Fruit fly (Drosophila melanogaster) whole organism, embryonic: Measurements from ENCODE around the gene lili.
A peak's percentile ranks its signal among the peaks of the same experiment; 100 is the strongest.

Experiments used
- ATbp ChIP-seq: fragments of 200-800 bp; sonication (Bioruptor generic); optimal IDR thresholded peaks from 2 replicates; lab custom pipeline; 2017; ENCODE audit warnings: missing biosample characterization, mild to moderate bottlenecking, missing genetic modification characterization, missing genetic modification reagents
- Abd-B ChIP-seq: fragments of 200-800 bp; sonication (Bioruptor generic); optimal IDR thresholded peaks from 2 replicates; lab custom pipeline; 2018; ENCODE audit warnings: missing biosample characterization, mild to moderate bottlenecking, missing genetic modification characterization, moderate library complexity
- Asciz ChIP-seq: fragments of 200-800 bp; sonication (Bioruptor generic); optimal IDR thresholded peaks from 2 replicates; lab custom pipeline; 2017; ENCODE audit warnings: missing biosample characterization, mild to moderate bottlenecking, missing genetic modification characterization, missing genetic modification reagents
- Bgb ChIP-seq: fragments of 200-800 bp; sonication (Bioruptor generic); IDR thresholded peaks from 2 replicates; pipeline ENCODE4 v1.3.6; 2022; ENCODE audit warnings: missing biosample characterization, missing genetic modification characterization; ENCODE audit not compliant: partially characterized antibody
- Blimp-1 ChIP-seq: fragments of 200-800 bp; sonication (Bioruptor generic); optimal IDR thresholded peaks from 3 replicates; lab custom pipeline; 2018; ENCODE audit warnings: missing biosample characterization, missing genetic modification characterization, mild to moderate bottlenecking, moderate library complexity, missing genetic modification reagents
- CG10147 ChIP-seq: fragments of 200-800 bp; sonication (Bioruptor generic); optimal IDR thresholded peaks from 2 replicates; lab custom pipeline; 2019; ENCODE audit warnings: missing biosample characterization, mild to moderate bottlenecking, missing genetic modification characterization, moderate library complexity
- CG12071 ChIP-seq: fragments of 200-800 bp; sonication (Bioruptor generic); optimal IDR thresholded peaks from 3 replicates; lab custom pipeline; 2018; ENCODE audit warnings: missing biosample characterization, mild to moderate bottlenecking, missing genetic modification characterization
- CG12104 ChIP-seq: fragments of 200-800 bp; sonication (Bioruptor generic); optimal IDR thresholded peaks from 3 replicates; lab custom pipeline; 2016; ENCODE audit warnings: missing biosample characterization, missing genetic modification characterization
- CG1647 ChIP-seq: fragments of 200-800 bp; sonication (Bioruptor generic); optimal IDR thresholded peaks from 3 replicates; lab custom pipeline; 2016; ENCODE audit warnings: missing biosample characterization, missing genetic modification characterization
- CG16863 ChIP-seq: fragments of 200-800 bp; sonication (Bioruptor generic); optimal IDR thresholded peaks from 3 replicates; lab custom pipeline; 2016; ENCODE audit warnings: missing biosample characterization, missing genetic modification characterization
- CG17328 ChIP-seq: fragments of 200-800 bp; sonication (Bioruptor generic); IDR thresholded peaks from 2 replicates; pipeline ENCODE4 v1.3.6; 2022; ENCODE audit warnings: missing biosample characterization, missing genetic modification characterization
- CG17802 ChIP-seq: fragments of 200-800 bp; sonication (Bioruptor generic); optimal IDR thresholded peaks from 2 replicates; lab custom pipeline; 2018; ENCODE audit warnings: missing biosample characterization, mild to moderate bottlenecking, missing genetic modification characterization, moderate library complexity
- CG1832 ChIP-seq: fragments of 200-800 bp; sonication (Bioruptor generic); optimal IDR thresholded peaks from 2 replicates; lab custom pipeline; 2017; ENCODE audit warnings: missing biosample characterization, mild to moderate bottlenecking, missing genetic modification characterization, inconsistent platforms
- CG2712 ChIP-seq: fragments of 200-800 bp; optimal IDR thresholded peaks from 3 replicates; lab custom pipeline; 2019; ENCODE audit warnings: missing biosample characterization, mild to moderate bottlenecking, missing genetic modification characterization, moderate library complexity
- CG3065 ChIP-seq: fragments of 200-800 bp; sonication (Bioruptor generic); optimal IDR thresholded peaks from 2 replicates; lab custom pipeline; 2016; ENCODE audit warnings: missing biosample characterization, missing genetic modification characterization
- CG6683 ChIP-seq: fragments of 200-800 bp; sonication (Bioruptor generic); optimal IDR thresholded peaks from 2 replicates; lab custom pipeline; 2017; ENCODE audit warnings: missing biosample characterization, mild to moderate bottlenecking, missing genetic modification characterization, missing genetic modification reagents
- CG6813 ChIP-seq: fragments of 200-800 bp; sonication (Bioruptor generic); optimal IDR thresholded peaks from 2 replicates; lab custom pipeline; 2017; ENCODE audit warnings: missing biosample characterization, missing genetic modification characterization, mild to moderate bottlenecking, moderate library complexity, missing genetic modification reagents
- CG7839 ChIP-seq: fragments of 200-800 bp; sonication (Bioruptor generic); optimal IDR thresholded peaks from 3 replicates; lab custom pipeline; 2018; ENCODE audit warnings: missing biosample characterization, mild to moderate bottlenecking, missing genetic modification characterization, moderate library complexity
- CG8290 ChIP-seq, 3 experiments: fragments of 200-800 bp; sonication (Bioruptor generic); optimal IDR thresholded peaks; 2 replicates each; lab custom pipeline; 2016 to 2019; ENCODE audit warnings: missing biosample characterization in 3 of 3, missing genetic modification characterization in 3 of 3, mild to moderate bottlenecking in 2 of 3, moderate library complexity in 1 of 3
- CG8924 ChIP-seq: fragments of 200-800 bp; optimal IDR thresholded peaks from 3 replicates; lab custom pipeline; 2019; ENCODE audit warnings: missing biosample characterization, mild to moderate bottlenecking, missing genetic modification characterization, moderate library complexity
- CG9817 ChIP-seq: fragments of 200-800 bp; sonication (Bioruptor generic); optimal IDR thresholded peaks from 2 replicates; lab custom pipeline; 2018; ENCODE audit warnings: missing biosample characterization, mild to moderate bottlenecking, missing genetic modification characterization, moderate library complexity
- CkIIα-i1 ChIP-seq: fragments of 200-800 bp; sonication (Bioruptor generic); IDR thresholded peaks from 2 replicates; pipeline ENCODE4 v1.3.6; 2022; ENCODE audit warnings: missing biosample characterization, missing genetic modification characterization
- CoRest ChIP-seq: fragments of 200-800 bp; sonication (Bioruptor generic); optimal IDR thresholded peaks from 3 replicates; lab custom pipeline; 2018; ENCODE audit warnings: missing biosample characterization, mild to moderate bottlenecking, missing genetic modification characterization, moderate library complexity
- D19A ChIP-seq: fragments of 200-800 bp; optimal IDR thresholded peaks from 3 replicates; lab custom pipeline; 2019; ENCODE audit warnings: missing biosample characterization, mild to moderate bottlenecking, missing genetic modification characterization, moderate library complexity
- D19B ChIP-seq: fragments of 200-800 bp; sonication (Bioruptor generic); optimal IDR thresholded peaks from 2 replicates; lab custom pipeline; 2017; ENCODE audit warnings: missing biosample characterization, mild to moderate bottlenecking, missing genetic modification characterization
- E2f1 ChIP-seq: fragments of 200-800 bp; sonication (Bioruptor generic); IDR thresholded peaks from 2 replicates; pipeline ENCODE4 v1.3.6; 2022; ENCODE audit warnings: missing biosample characterization, missing genetic modification characterization
- Elba2 ChIP-seq: fragments of 200-800 bp; sonication (Bioruptor generic); optimal IDR thresholded peaks from 3 replicates; lab custom pipeline; 2016; ENCODE audit warnings: missing biosample characterization, missing genetic modification characterization
- Ets65A ChIP-seq: fragments of 200-800 bp; sonication (Bioruptor generic); peaks from one replicate; lab custom pipeline; 2016; ENCODE audit warnings: missing biosample characterization, missing genetic modification characterization
- Hmr ChIP-seq: fragments of 200-800 bp; sonication (Bioruptor generic); optimal IDR thresholded peaks from 3 replicates; lab custom pipeline; 2017; ENCODE audit warnings: mild to moderate bottlenecking, missing biosample characterization, missing genetic modification reagents, missing genetic modification characterization
- Max ChIP-seq: fragments of 200-800 bp; sonication (Bioruptor generic); optimal IDR thresholded peaks from 2 replicates; lab custom pipeline; 2016; ENCODE audit warnings: missing biosample characterization, mild to moderate bottlenecking, missing genetic modification characterization
- Neu2 ChIP-seq: fragments of 200-800 bp; sonication (Bioruptor generic); optimal IDR thresholded peaks from 3 replicates; lab custom pipeline; 2016; ENCODE audit warnings: missing biosample characterization, missing genetic modification characterization, borderline replicate concordance
- Poxn ChIP-seq: fragments of 200-800 bp; sonication (Bioruptor generic); IDR thresholded peaks from 2 replicates; pipeline ENCODE4 v1.3.6; 2022; ENCODE audit warnings: missing biosample characterization, missing genetic modification characterization
- Spps ChIP-seq: fragments of 200-800 bp; sonication (Bioruptor generic); optimal IDR thresholded peaks from 2 replicates; lab custom pipeline; 2018; ENCODE audit warnings: missing biosample characterization, mild to moderate bottlenecking, missing genetic modification characterization
- bigmax ChIP-seq: fragments of 200-800 bp; sonication (Bioruptor generic); optimal IDR thresholded peaks from 2 replicates; lab custom pipeline; 2018; ENCODE audit warnings: missing biosample characterization, mild to moderate bottlenecking, missing genetic modification characterization
- chinmo ChIP-seq: fragments of 200-800 bp; sonication (Bioruptor generic); IDR thresholded peaks from 4 replicates; pipeline ENCODE4 v1.3.6; 2022; ENCODE audit warnings: missing biosample characterization, missing genetic modification characterization; ENCODE audit not compliant: partially characterized antibody
- croc ChIP-seq: fragments of 200-800 bp; sonication (Bioruptor generic); conservative IDR thresholded peaks from 3 replicates; pipeline ENCODE4 v1.3.6; 2022; ENCODE audit warnings: missing biosample characterization, missing genetic modification characterization
- dysf ChIP-seq: fragments of 200-800 bp; sonication (Bioruptor generic); IDR thresholded peaks from 3 replicates; pipeline ENCODE4 v1.3.6; 2022; ENCODE audit warnings: missing biosample characterization, missing genetic modification characterization
- nau ChIP-seq: fragments of 200-800 bp; sonication (Bioruptor generic); optimal IDR thresholded peaks from 3 replicates; lab custom pipeline; 2017; ENCODE audit warnings: missing biosample characterization, mild to moderate bottlenecking, missing genetic modification characterization, missing genetic modification reagents
- nerfin-1 ChIP-seq: fragments of 200-800 bp; sonication (Bioruptor generic); optimal IDR thresholded peaks from 3 replicates; lab custom pipeline; 2019; ENCODE audit warnings: missing biosample characterization, mild to moderate bottlenecking, missing genetic modification characterization, moderate library complexity
- odd ChIP-seq: fragments of 200-800 bp; sonication (Bioruptor generic); optimal IDR thresholded peaks from 2 replicates; lab custom pipeline; 2017; ENCODE audit warnings: missing biosample characterization, mild to moderate bottlenecking, missing genetic modification characterization
- phol ChIP-seq: fragments of 200-800 bp; sonication (Bioruptor generic); optimal IDR thresholded peaks from 3 replicates; lab custom pipeline; 2018; ENCODE audit warnings: missing biosample characterization, mild to moderate bottlenecking, missing genetic modification characterization, moderate library complexity
- prd ChIP-seq, 3 experiments: fragments of >200 bp in 2 of 3; fragments of 200-800 bp in 1 of 3; sonication (Bioruptor generic) in 1 of 3; optimal IDR thresholded peaks in 2 of 3; IDR thresholded peaks in 1 of 3; 2 replicates in 2 of 3; 3 replicates in 1 of 3; pipeline versions ENCODE4 v1.3.6 to Lab custom; 2017 to 2022; ENCODE audit warnings: missing biosample characterization in 1 of 3, missing genetic modification characterization in 1 of 3
- repo ChIP-seq: fragments of 200-800 bp; sonication (Bioruptor generic); optimal IDR thresholded peaks from 2 replicates; lab custom pipeline; 2016; ENCODE audit warnings: missing biosample characterization, missing genetic modification characterization
- sc ChIP-seq, 3 experiments: fragments of >200 bp in 2 of 3; fragments of 200-800 bp in 1 of 3; sonication (Bioruptor generic) in 1 of 3; optimal IDR thresholded peaks; 2 replicates in 2 of 3; 3 replicates in 1 of 3; lab custom pipeline; 2017; ENCODE audit warnings: mild to moderate bottlenecking in 1 of 3, missing biosample characterization in 1 of 3, missing genetic modification characterization in 1 of 3, missing genetic modification reagents in 1 of 3
- sisA ChIP-seq: fragments of 200-800 bp; sonication (Bioruptor generic); IDR thresholded peaks from 2 replicates; pipeline ENCODE4 v1.3.6; 2022; ENCODE audit warnings: missing biosample characterization, missing genetic modification characterization
- stwl ChIP-seq: fragments of 200-800 bp; sonication (Bioruptor generic); optimal IDR thresholded peaks from 3 replicates; lab custom pipeline; 2018; ENCODE audit warnings: missing biosample characterization, mild to moderate bottlenecking, missing genetic modification characterization, moderate library complexity
- tap ChIP-seq: fragments of 200-800 bp; optimal IDR thresholded peaks from 3 replicates; lab custom pipeline; 2019; ENCODE audit warnings: missing biosample characterization, mild to moderate bottlenecking, missing genetic modification characterization, moderate library complexity

Gene lili

DNA sequence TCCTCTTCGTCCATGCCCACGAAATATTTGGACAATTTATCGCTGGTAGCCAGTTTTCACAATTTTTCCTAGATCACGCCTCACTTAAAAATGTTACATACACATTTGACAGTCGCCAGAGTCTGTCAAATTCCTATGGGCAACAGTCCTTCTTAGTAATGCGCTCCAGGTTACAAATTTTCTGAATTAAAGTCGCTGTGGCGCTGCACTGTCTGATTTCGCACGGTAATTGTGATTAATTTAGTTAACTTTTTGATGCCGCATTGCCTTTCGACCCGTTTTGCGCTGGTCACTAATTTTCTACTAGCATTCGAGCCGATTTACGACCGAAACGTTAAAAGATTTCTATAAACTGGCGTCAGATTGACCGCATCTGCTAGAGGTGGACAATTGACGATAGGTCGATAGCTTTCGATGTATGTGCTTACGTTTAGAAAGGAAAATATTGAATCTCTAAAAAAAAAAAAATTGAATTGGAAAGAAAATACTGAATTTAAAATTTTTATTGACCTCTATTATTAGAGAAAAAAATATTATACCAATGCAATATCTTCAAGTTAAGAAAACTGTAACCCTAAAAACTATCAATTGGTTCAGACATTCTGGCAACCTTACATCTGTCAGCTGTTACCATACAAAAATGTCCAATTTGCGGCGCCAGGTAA lies at the start of gene lili, which contains the start of gene CG34150 (continued):
- TF ChIP-seq CG10147 (GFP tag; lab: Kevin White, UChicago) (peak; percentile 70), CG17328 (GFP tag; lab: Robert Waterston, UW) (peak; percentile 62), stwl (tag; lab: Kevin White, UChicago) (peak; percentile 75), Ets65A (GFP tag; lab: Kevin White, UChicago) (peak; percentile 90), Bgb (GFP tag; lab: Robert Waterston, UW) (peak; percentile 74), E2f1 (GFP tag; lab: Robert Waterston, UW) (peak; percentile 43; the same call in 1 of the 2 replicates), CG3065 (GFP tag; lab: Kevin White, UChicago) (no peak), CG12104 (GFP tag; lab: Kevin White, UChicago) (peak; percentile 52), Poxn (GFP tag; lab: Robert Waterston, UW) (no peak), bigmax (GFP tag; lab: Kevin White, UChicago) (no peak), odd (GFP tag; lab: Kevin White, UChicago) (no peak), Spps (tag; lab: Kevin White, UChicago) (peak; percentile 43), CG2712 (tag; lab: Kevin White, UChicago) (peak; percentile 86), phol (tag; lab: Kevin White, UChicago) (peak; percentile 90), CG8290 (GFP tag; optimal IDR thresholded peaks at IDR 0.05; lab: Kevin White, UChicago) (peak; percentile 90), CG8290 (tag; optimal IDR thresholded peaks at IDR 0.05; lab: Kevin White, UChicago) (peak; percentile 19 to 21), CG6683 (no peak), Blimp-1 (GFP tag; lab: Kevin White, UChicago) (peak; percentile 76), nau (GFP tag; lab: Kevin White, UChicago) (no peak), croc (peak; percentile 37; the same call in 2 of the 3 replicates), CG8924 (peak; percentile 75), Hmr (peak; percentile 58), CG6813 (GFP tag; lab: Kevin White, UChicago) (no peak), Neu2 (GFP tag; lab: Kevin White, UChicago) (no peak), tap (tag; lab: Kevin White, UChicago) (no peak), sc (optimal IDR thresholded peaks at IDR 0.05; lab: Kevin White, UChicago) (no peak), sc (GFP tag; optimal IDR thresholded peaks at IDR 0.05; lab: Kevin White, UChicago) (peak; percentile 36), CG9817 (peak; percentile 77), Abd-B (GFP tag; lab: Kevin White, UChicago) (peak; percentile 78), D19B (GFP tag; lab: Kevin White, UChicago) (peak; percentile 19), CG17802 (tag; lab: Kevin White, UChicago) (no peak), CG1832 (no peak), D19A (tag; lab: Kevin White, UChicago) (no peak), ATbp (no peak), CkIIα-i1 (GFP tag; lab: Robert Waterston, UW) (no peak), Elba2 (GFP tag; lab: Kevin White, UChicago) (no peak), repo (GFP tag; lab: Kevin White, UChicago) (peak; percentile 53), CG16863 (peak; percentile 68), CG1647 (GFP tag; lab: Kevin White, UChicago) (peak; percentile 64), nerfin-1 (tag; lab: Kevin White, UChicago) (peak; percentile 97), sisA (GFP tag; lab: Robert Waterston, UW) (peak; percentile 62), CG7839 (tag; lab: Kevin White, UChicago) (peak; percentile 74), chinmo (GFP tag; lab: Robert Waterston, UW) (no peak), CG12071 (no peak), CoRest (tag; lab: Kevin White, UChicago) (peak; percentile 85), Max (peak; percentile 79), dysf (GFP tag; lab: Robert Waterston, UW) (peak; percentile 66), Asciz (GFP tag; lab: Kevin White, UChicago) (peak; percentile 55), prd (optimal IDR thresholded peaks at IDR 0.05; lab: Kevin White, UChicago) (no peak), prd (GFP tag; IDR thresholded peaks at IDR 0.05; lab: Robert Waterston, UW) (peak; percentile 84)
